Worm (Caenorhabditis elegans) whole organism, L4 larva: ENCODE results near the gene cgp-1.

ENCODE experiments used
- D1046.2 ChIP-seq: fragments of 200-800 bp; sonication (Bioruptor generic); IDR thresholded peaks from 2 replicates; pipeline ENCODE4 v1.3.6; 2022; ENCODE audit warnings: missing genetic modification characterization, missing compliant biosample characterization
- F26F4.8 ChIP-seq: fragments of 200-800 bp; sonication (Bioruptor generic); conservative IDR thresholded peaks from 2 replicates; pipeline ENCODE4 v1.3.6; 2022; ENCODE audit warnings: missing genetic modification characterization, missing compliant biosample characterization
- F37D6.2 ChIP-seq: sonication (generic microtip); optimal IDR thresholded peaks from 2 replicates; lab custom pipeline; 2016; ENCODE audit warnings: mild to moderate bottlenecking, missing genetic modification characterization, missing compliant biosample characterization
- T20F7.1 ChIP-seq: fragments of 200-800 bp; sonication (Bioruptor generic); optimal IDR thresholded peaks from 2 replicates; lab custom pipeline; 2018; ENCODE audit warnings: mild to moderate bottlenecking, missing genetic modification characterization, missing compliant biosample characterization
- arid-1 ChIP-seq: fragments of 200-800 bp; sonication (Bioruptor generic); conservative IDR thresholded peaks from 2 replicates; pipeline ENCODE4 v1.3.6; 2022; ENCODE audit warnings: missing genetic modification reagents, missing genetic modification characterization, missing compliant biosample characterization
- ceh-44 ChIP-seq: fragments of 200-800 bp; sonication (Bioruptor generic); IDR thresholded peaks from 2 replicates; pipeline ENCODE4 v1.3.6; 2022; ENCODE audit warnings: missing genetic modification reagents, missing genetic modification characterization, missing compliant biosample characterization
- ceh-62 ChIP-seq: sonication (generic microtip); optimal IDR thresholded peaks from 2 replicates; lab custom pipeline; 2017; ENCODE audit warnings: missing biosample characterization, missing genetic modification characterization
- ceh-82 ChIP-seq: sonication (generic microtip); optimal IDR thresholded peaks from 2 replicates; lab custom pipeline; 2017; ENCODE audit warnings: missing biosample characterization, missing genetic modification characterization
- ctbp-1 ChIP-seq: fragments of 200-800 bp; sonication (Bioruptor generic); IDR thresholded peaks from 2 replicates; pipeline ENCODE4 v1.3.6; 2022; ENCODE audit warnings: missing genetic modification reagents, missing genetic modification characterization, missing compliant biosample characterization
- daf-12 ChIP-seq: fragments of 150-350 bp; optimal IDR thresholded peaks from 2 replicates; lab custom pipeline; 2014; ENCODE audit warnings: missing biosample characterization, missing genetic modification reagents, missing genetic modification characterization
- daf-19 ChIP-seq: fragments of 200-800 bp; sonication (Bioruptor generic); conservative IDR thresholded peaks from 2 replicates; pipeline ENCODE4 v1.3.6; 2022; ENCODE audit warnings: missing genetic modification characterization, missing compliant biosample characterization
- dmd-8 ChIP-seq: fragments of 200-800 bp; sonication (Bioruptor generic); IDR thresholded peaks from 2 replicates; pipeline ENCODE4 v1.3.6; 2022; ENCODE audit warnings: missing genetic modification characterization, missing compliant biosample characterization
- dpl-1 ChIP-seq: fragments of 150-350 bp; optimal IDR thresholded peaks from 2 replicates; lab custom pipeline; 2014; ENCODE audit warnings: missing biosample characterization, missing genetic modification reagents, missing genetic modification characterization
- dve-1 ChIP-seq: sonication (generic microtip); optimal IDR thresholded peaks from 2 replicates; lab custom pipeline; 2017; ENCODE audit warnings: antibody characterized with exemption, mild to moderate bottlenecking, missing genetic modification characterization, missing compliant biosample characterization; ENCODE audit not compliant: insufficient read depth
- egl-43 ChIP-seq: fragments of 200-800 bp; sonication (Bioruptor generic); IDR thresholded peaks from 2 replicates; pipeline ENCODE4 v1.3.6; 2022; ENCODE audit warnings: missing genetic modification reagents, missing genetic modification characterization, missing compliant biosample characterization
- fkh-10 ChIP-seq: fragments of 150-350 bp; optimal IDR thresholded peaks from 2 replicates; lab custom pipeline; 2014; ENCODE audit warnings: missing biosample characterization, missing genetic modification reagents, missing genetic modification characterization
- hmg-1.1 ChIP-seq: fragments of 200-800 bp; sonication (Bioruptor generic); IDR thresholded peaks from 2 replicates; pipeline ENCODE4 v1.3.6; 2022; ENCODE audit warnings: missing genetic modification reagents, missing genetic modification characterization, missing compliant biosample characterization
- lim-7 ChIP-seq: fragments of 200-800 bp; sonication (Bioruptor generic); IDR thresholded peaks from 2 replicates; pipeline ENCODE4 v1.3.6; 2022; ENCODE audit warnings: missing genetic modification characterization, missing compliant biosample characterization
- lin-38 ChIP-seq: fragments of 200-800 bp; sonication (Bioruptor generic); IDR thresholded peaks from 2 replicates; pipeline ENCODE4 v1.3.6; 2022; ENCODE audit warnings: missing genetic modification reagents, missing genetic modification characterization, missing compliant biosample characterization
- lsy-2 ChIP-seq, 2 experiments: fragments of 150-350 bp in 1 of 2; sonication (generic microtip) in 1 of 2; optimal IDR thresholded peaks; 2 replicates each; lab custom pipeline; 2014 to 2017; ENCODE audit warnings: missing biosample characterization in 2 of 2, missing genetic modification characterization in 2 of 2
- madf-5 ChIP-seq, 2 experiments: fragments of 200-800 bp; sonication (Bioruptor generic); IDR thresholded peaks; 2 replicates each; pipeline ENCODE4 v1.3.6; 2022; ENCODE audit warnings: missing compliant biosample characterization in 2 of 2, missing genetic modification characterization in 2 of 2
- mdl-1 ChIP-seq, 2 experiments: fragments of 150-350 bp in 1 of 2; sonication (generic microtip) in 1 of 2; optimal IDR thresholded peaks; 2 replicates each; lab custom pipeline; 2014 to 2017; ENCODE audit warnings: missing biosample characterization in 2 of 2, missing genetic modification characterization in 2 of 2
- mep-1 ChIP-seq: fragments of 150-350 bp; sonication (generic microtip); optimal IDR thresholded peaks from 3 replicates; lab custom pipeline; 2014; ENCODE audit warnings: missing biosample characterization, missing genetic modification characterization
- mes-2 ChIP-seq: sonication (generic microtip); optimal IDR thresholded peaks from 2 replicates; lab custom pipeline; 2016; ENCODE audit warnings: missing genotype, mild to moderate bottlenecking, missing genetic modification characterization, missing compliant biosample characterization; ENCODE audit not compliant: poor library complexity, severe bottlenecking
- mxl-3 ChIP-seq: fragments of 200-800 bp; sonication (Bioruptor generic); optimal IDR thresholded peaks from 2 replicates; lab custom pipeline; 2018; ENCODE audit warnings: mild to moderate bottlenecking, missing genetic modification characterization, missing compliant biosample characterization
- nhr-11 ChIP-seq: fragments of 150-350 bp; optimal IDR thresholded peaks from 2 replicates; lab custom pipeline; 2014; ENCODE audit warnings: missing biosample characterization, missing genetic modification characterization
- nhr-111 ChIP-seq: fragments of 200-800 bp; sonication (Bioruptor generic); optimal IDR thresholded peaks from 2 replicates; lab custom pipeline; 2018; ENCODE audit warnings: mild to moderate bottlenecking, missing genetic modification characterization, missing compliant biosample characterization
- nhr-28 ChIP-seq: fragments of 150-350 bp; optimal IDR thresholded peaks from 2 replicates; lab custom pipeline; 2014; ENCODE audit warnings: missing biosample characterization, missing genetic modification characterization
- nhr-41 ChIP-seq: fragments of 200-800 bp; sonication (Bioruptor generic); IDR thresholded peaks from 2 replicates; pipeline ENCODE4 v1.3.6; 2022; ENCODE audit warnings: missing genetic modification reagents, missing genetic modification characterization, missing compliant biosample characterization
- nhr-42 ChIP-seq: fragments of 200-800 bp; sonication (Bioruptor generic); IDR thresholded peaks from 2 replicates; pipeline ENCODE4 v1.3.6; 2022; ENCODE audit warnings: missing genetic modification characterization, missing compliant biosample characterization
- nhr-48 ChIP-seq: sonication (generic microtip); optimal IDR thresholded peaks from 2 replicates; lab custom pipeline; 2016; ENCODE audit warnings: mild to moderate bottlenecking, missing genetic modification characterization, missing compliant biosample characterization
- nhr-77 ChIP-seq: fragments of 150-350 bp; optimal IDR thresholded peaks from 2 replicates; lab custom pipeline; 2014; ENCODE audit warnings: missing biosample characterization, missing genetic modification characterization
- pha-4 ChIP-seq, 2 experiments: fragments of 150-350 bp in 1 of 2; fragments of 200-800 bp in 1 of 2; sonication (Bioruptor generic) in 1 of 2; IDR thresholded peaks in 1 of 2; optimal IDR thresholded peaks in 1 of 2; 2 replicates each; pipeline versions ENCODE4 v1.3.6 to Lab custom; 2014 to 2022; ENCODE audit warnings: missing genetic modification characterization in 2 of 2, missing genetic modification reagents in 2 of 2, missing biosample characterization in 1 of 2, missing compliant biosample characterization in 1 of 2
- pqm-1 ChIP-seq: sonication (generic microtip); optimal IDR thresholded peaks from 2 replicates; lab custom pipeline; 2017; ENCODE audit warnings: missing biosample characterization, missing genetic modification characterization
- saeg-2 ChIP-seq: fragments of 200-800 bp; sonication (Bioruptor generic); IDR thresholded peaks from 2 replicates; pipeline ENCODE4 v1.3.6; 2022; ENCODE audit warnings: missing genetic modification reagents, missing genetic modification characterization, missing compliant biosample characterization
- sdz-12 ChIP-seq: fragments of 200-800 bp; sonication (Bioruptor generic); optimal IDR thresholded peaks from 2 replicates; lab custom pipeline; 2018; ENCODE audit warnings: mild to moderate bottlenecking, missing genetic modification characterization, missing compliant biosample characterization
- set-16 ChIP-seq: fragments of 200-800 bp; sonication (Bioruptor generic); IDR thresholded peaks from 2 replicates; pipeline ENCODE4 v1.3.6; 2022; ENCODE audit warnings: missing genetic modification reagents, missing genetic modification characterization, missing compliant biosample characterization
- tag-97 ChIP-seq: fragments of 200-800 bp; sonication (Bioruptor generic); IDR thresholded peaks from 2 replicates; pipeline ENCODE4 v1.3.6; 2022; ENCODE audit warnings: missing genetic modification characterization, missing compliant biosample characterization
- unc-62 ChIP-seq, 3 experiments: fragments of 150-350 bp in 1 of 3; sonication (generic microtip); optimal IDR thresholded peaks in 2 of 3; peaks in 1 of 3; 1 replicate in 1 of 3; 2 replicates in 2 of 3; lab custom pipeline; 2014 to 2017; ENCODE audit warnings: missing biosample characterization in 3 of 3, missing genetic modification characterization in 3 of 3, missing genetic modification reagents in 3 of 3, missing genotype in 1 of 3
- vab-7 ChIP-seq: fragments of 200-800 bp; sonication (Bioruptor generic); IDR thresholded peaks from 2 replicates; pipeline ENCODE4 v1.3.6; 2022; ENCODE audit warnings: missing genetic modification reagents, missing genetic modification characterization, missing compliant biosample characterization
- ztf-7 ChIP-seq: fragments of 150-350 bp; optimal IDR thresholded peaks from 2 replicates; lab custom pipeline; 2014; ENCODE audit warnings: missing biosample characterization, missing genetic modification characterization

The cgp-1 gene

DNA sequence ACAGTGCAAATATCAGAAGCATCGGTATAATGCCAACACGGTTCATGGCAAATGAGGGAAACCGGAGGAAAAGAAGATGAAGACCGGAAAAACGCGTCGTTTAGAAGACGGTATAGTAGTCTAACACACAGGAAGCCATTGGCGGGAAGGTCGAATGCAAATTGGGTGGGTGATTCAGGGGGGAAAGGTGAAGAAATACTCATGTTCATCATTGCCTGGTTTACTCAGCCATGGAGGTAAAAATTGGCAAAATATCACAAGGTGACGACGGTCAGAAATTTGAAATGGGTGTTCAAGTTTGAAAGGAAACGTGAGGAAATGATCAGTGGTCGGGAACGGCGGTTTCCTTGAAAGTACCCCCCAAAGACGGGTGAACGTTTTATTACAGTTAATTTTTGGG, 18.7 kb upstream of the cgp-1 start, which contains the start of gene W03F9.11:
Gene W03F9.11, minus strand, starts transcription at position 101 of the 400 bp plus-strand sequence.
- TF ChIP-seq madf-5 (GFP tag; IDR thresholded peaks at IDR 0.05; lab: Robert Waterston, UW) (no peak), nhr-41 (GFP tag; lab: Robert Waterston, UW) (no peak), mdl-1 (tag; optimal IDR thresholded peaks at IDR 0.05; lab: Kevin White, UChicago) (no peak), ctbp-1 (GFP tag; lab: Robert Waterston, UW) (no peak), egl-43 (GFP tag; lab: Robert Waterston, UW) (no peak), D1046.2 (no peak), ceh-82 (tag; lab: Kevin White, UChicago) (no peak), unc-62 (GFP tag; optimal IDR thresholded peaks at IDR 0.05 in 1 of 2; lab: Kevin White, UChicago) (peak in 1 of 2 experiments; percentile 82), unc-62 (tag; optimal IDR thresholded peaks at IDR 0.05; lab: Kevin White, UChicago) (no peak), T20F7.1 (GFP tag; lab: Kevin White, UChicago) (no peak)

DNA sequence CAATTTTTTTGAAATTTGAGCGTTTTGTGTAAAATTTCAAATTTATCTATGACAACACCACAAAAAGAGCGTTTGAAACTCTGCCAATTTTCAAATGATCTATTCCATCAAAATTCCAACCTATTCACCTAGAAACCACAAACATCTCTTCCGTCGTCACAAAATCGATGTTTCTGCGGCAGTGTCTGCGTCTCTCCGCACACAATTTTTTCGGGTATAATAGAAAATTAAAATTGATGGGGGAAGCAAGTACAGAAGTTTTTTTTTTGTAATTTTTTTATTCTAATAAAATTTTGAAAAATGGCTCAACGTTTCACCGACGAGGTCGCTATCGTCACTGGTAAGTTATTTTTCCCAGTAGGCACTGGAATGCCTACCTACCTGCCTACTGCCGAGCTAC, 16.0 kb upstream of the cgp-1 start, which contains the start of gene W03F9.9:
Gene W03F9.9, plus strand, starts transcription at position 301 of the 400 bp plus-strand sequence.
- TF ChIP-seq madf-5 (GFP tag; IDR thresholded peaks at IDR 0.05; lab: Robert Waterston, UW) = no peak
- peak; percentile 2 for TF ChIP-seq nhr-28 (tag; lab: Kevin White, UChicago)

DNA sequence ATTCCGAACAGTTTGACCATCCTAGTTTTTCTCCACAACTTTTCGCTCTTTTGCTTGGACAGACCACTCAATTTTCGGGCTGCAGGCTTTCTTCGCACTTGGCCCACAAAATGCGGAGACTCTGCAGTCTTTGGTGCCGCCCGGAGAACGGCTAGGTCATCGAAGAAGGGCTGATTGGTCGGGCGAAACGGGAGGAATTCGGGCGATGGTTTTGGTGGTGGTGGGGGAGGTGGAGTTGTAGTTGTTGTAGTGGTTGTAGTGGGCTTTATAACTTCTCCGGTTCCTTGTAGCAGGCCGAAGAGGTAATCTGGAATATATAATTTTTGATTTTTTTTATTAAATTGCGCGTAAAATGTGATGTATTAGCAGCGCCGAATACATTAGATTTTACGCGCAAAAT, 15.1 kb upstream of the cgp-1 start:
- TF ChIP-seq set-16 (GFP tag; lab: Robert Waterston, UW) (peak; percentile 49; the same call in 1 of the 2 replicates), hmg-1.1 (GFP tag; lab: Robert Waterston, UW) (no peak)
- TF ChIP-seq, all 104 proteins: peak for 1

DNA sequence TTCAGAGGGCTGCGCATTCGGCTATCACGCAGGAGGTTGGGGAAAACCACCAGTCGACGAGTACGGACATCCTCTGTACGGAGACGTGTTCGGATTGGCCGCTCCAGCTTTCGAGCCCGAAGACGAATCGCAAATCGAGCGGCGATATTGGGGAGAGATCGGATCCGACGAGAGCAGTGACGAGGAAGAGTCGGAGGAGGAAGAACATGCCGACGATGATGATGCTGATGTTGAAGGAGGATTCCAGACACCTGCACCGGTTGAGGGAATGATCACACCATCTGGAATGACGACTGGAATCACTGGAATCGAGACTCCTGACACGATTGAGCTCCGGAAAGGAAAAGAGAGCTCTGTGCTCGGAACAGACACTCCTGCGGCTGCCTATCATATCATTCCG, 7.6 kb upstream of the cgp-1 start:
- 0 out of 2 replicates have a peak, but pooled peaks have one; percentile 26 for TF ChIP-seq nhr-42 (GFP tag; lab: Robert Waterston, UW)
- TF ChIP-seq vab-7 (GFP tag; lab: Robert Waterston, UW) = no peak
- peak; percentile 65 for TF ChIP-seq set-16 (GFP tag; lab: Robert Waterston, UW)
- TF ChIP-seq nhr-28 (tag; lab: Kevin White, UChicago) = no peak

DNA sequence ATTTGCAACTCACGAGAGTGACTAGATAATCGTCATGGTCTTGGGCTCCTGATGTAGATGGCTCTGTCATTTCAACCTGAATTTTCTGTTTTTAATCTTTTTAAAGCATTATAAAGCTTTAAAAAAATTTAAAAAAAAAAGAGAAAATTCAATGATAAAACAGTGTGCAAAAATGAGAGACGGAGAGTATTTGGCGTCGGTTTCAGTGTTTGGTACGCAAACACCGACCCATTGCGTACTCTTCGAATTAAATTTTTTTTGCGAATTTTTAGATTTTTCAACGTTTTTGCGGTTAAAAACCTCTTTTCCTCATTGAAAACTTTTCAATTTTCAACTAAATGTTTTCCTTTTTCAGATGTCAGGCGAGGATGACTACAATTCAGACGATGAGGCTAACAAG, 5.3 kb upstream of the cgp-1 start, which contains the start of the genes W03F9.2 and sftb-2:
Gene W03F9.2, minus strand, starts transcription at position 153 of the 400 bp plus-strand sequence.
Gene sftb-2, plus strand, starts transcription at position 356 of the 400 bp plus-strand sequence.
- TF ChIP-seq lin-38 (peak; percentile 35; the same call in 1 of the 2 replicates), sdz-12 (no peak), dve-1 (peak; percentile 59), pqm-1 (tag; lab: Kevin White, UChicago) (no peak), mes-2 (tag; lab: Kevin White, UChicago) (peak; percentile 54), vab-7 (GFP tag; lab: Robert Waterston, UW) (no peak), nhr-11 (tag; lab: Kevin White, UChicago) (no peak), pha-4 (GFP tag; IDR thresholded peaks at IDR 0.05; lab: Robert Waterston, UW) (no peak), pha-4 (tag; optimal IDR thresholded peaks at IDR 0.05; lab: Kevin White, UChicago) (no peak), dpl-1 (GFP tag; lab: Kevin White, UChicago) (peak; percentile 39), lsy-2 (tag; optimal IDR thresholded peaks at IDR 0.05; lab: Kevin White, UChicago) (peak in 1 of 2 experiments; percentile 59), mep-1 (peak; percentile 15)

DNA sequence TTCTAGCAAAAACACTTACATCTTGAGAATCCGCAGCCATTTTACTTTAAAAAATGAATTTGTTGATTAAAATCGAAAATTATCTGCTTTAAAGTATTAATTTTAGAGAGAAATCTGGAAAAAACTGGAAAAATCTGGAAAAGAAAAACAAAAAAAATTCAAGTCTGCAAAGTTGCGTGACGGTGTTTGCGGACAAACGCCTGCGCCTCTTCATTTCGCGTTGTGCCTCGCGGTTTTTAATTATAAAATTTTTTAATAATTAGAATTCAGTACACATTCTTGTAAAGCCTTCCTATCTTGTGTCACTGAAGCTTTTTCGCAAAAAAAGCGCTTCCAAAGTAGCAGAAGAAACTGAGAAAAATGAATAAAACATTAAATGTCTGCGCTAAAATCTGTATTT, 4.0 kb upstream of the cgp-1 start, which contains the start of gene W03F9.1:
Gene W03F9.1, minus strand, starts transcription at position 109 of the 400 bp plus-strand sequence.
- TF ChIP-seq ceh-44 (GFP tag; lab: Robert Waterston, UW) (no peak), ztf-7 (tag; lab: Kevin White, UChicago) (peak; percentile 26), ceh-62 (tag; lab: Kevin White, UChicago) (no peak), arid-1 (0 out of 2 replicates have a peak, but pooled peaks have one; percentile 32), nhr-111 (no peak), saeg-2 (no peak), nhr-77 (tag; lab: Kevin White, UChicago) (no peak), tag-97 (GFP tag; lab: Robert Waterston, UW) (no peak), fkh-10 (GFP tag; lab: Kevin White, UChicago) (no peak), F26F4.8 (no peak), nhr-48 (no peak), daf-19 (GFP tag; lab: Robert Waterston, UW) (no peak), F37D6.2 (no peak), daf-12 (no peak), lim-7 (no peak), dmd-8 (GFP tag; lab: Robert Waterston, UW) (no peak), mxl-3 (GFP tag; lab: Kevin White, UChicago) (no peak)
